Worm (Caenorhabditis elegans): Measurements from ENCODE around the gene C05C10.5.

- TF ChIP-seq mep-1 (tag; optimal IDR thresholded peaks at IDR 0.05) (peak; percentile 76), fos-1 (tag; optimal IDR thresholded peaks at IDR 0.05) (no peak), ama-1 (optimal IDR thresholded peaks at IDR 0.05) (no peak)
Measured at ce11 chrII:9967999-9968706, 29.3 kb downstream of the C05C10.5 start, which contains the start of the genes R53.4 and psf-1.
